Worm (Caenorhabditis elegans) whole organism, L4/young adult: ENCODE data around the gene ula-1.
A peak's percentile ranks its signal among the peaks of the same experiment; 100 is the strongest.

Source experiments
- W03F9.2 ChIP-seq: fragments of 150-350 bp; optimal IDR thresholded peaks from 2 replicates; lab custom pipeline; 2014; ENCODE audit warnings: missing biosample characterization, missing genetic modification characterization
- dao-5 ChIP-seq: sonication (generic microtip); optimal IDR thresholded peaks from 2 replicates; lab custom pipeline; 2016; ENCODE audit warnings: missing genotype, missing genetic modification characterization, moderate library complexity, missing compliant biosample characterization
- him-1 ChIP-seq: sonication (generic microtip); optimal IDR thresholded peaks from 2 replicates; lab custom pipeline; 2016; ENCODE audit warnings: missing genotype, missing genetic modification reagents, missing genetic modification characterization, missing compliant biosample characterization

ula-1 gene

ce11 chrIII:4913736-4914135, 6.4 kb downstream of the ula-1 start:
- TF ChIP-seq him-1 (no peak), dao-5 (no peak), W03F9.2 (tag; lab: Kevin White, UChicago) (no peak)

- TF ChIP-seq dao-5 (no peak), W03F9.2 (tag; lab: Kevin White, UChicago) (peak; percentile 52), him-1 (no peak)
These were observed 7.8 kb downstream of the ula-1 start, which contains the start of the genes F26F4.9 and cee-1 for ce11 chrIII:4912317-4912716. F26F4.9 (minus strand) TSS chrIII:4912521. cee-1 (plus strand) TSS chrIII:4912699.

ce11 chrIII:4910956-4911355, 9.2 kb downstream of the ula-1 start, which contains the start of gene F26F4.2:
F26F4.2 (plus strand) TSS chrIII:4911256.
- no peak for TF ChIP-seq W03F9.2 (tag; lab: Kevin White, UChicago)
- no peak for TF ChIP-seq dao-5
- no peak for TF ChIP-seq him-1

ce11 chrIII:4909938-4910337, 10.2 kb downstream of the ula-1 start, which contains the start of gene F26F4.12:
F26F4.12 (minus strand) TSS chrIII:4910038.
- TF ChIP-seq dao-5 (no peak), him-1 (no peak), W03F9.2 (tag; lab: Kevin White, UChicago) (no peak)

ce11 chrIII:4906896-4907295, 13.2 kb downstream of the ula-1 start, which contains the start of gene rom-1:
rom-1 (plus strand) TSS chrIII:4907196.
- TF ChIP-seq dao-5: no peak

ce11 chrIII:4906365-4906764, 13.8 kb downstream of the ula-1 start:
- TF ChIP-seq W03F9.2 (tag; lab: Kevin White, UChicago) (no peak), him-1 (no peak), dao-5 (no peak)

- no peak for TF ChIP-seq him-1
- no peak for TF ChIP-seq W03F9.2 (tag; lab: Kevin White, UChicago)
- TF ChIP-seq dao-5: no peak
These were observed 14.7 kb downstream of the ula-1 start, which contains the start of gene F26F4.8 for ce11 chrIII:4905405-4905804. F26F4.8 (minus strand) TSS chrIII:4905473.

- TF ChIP-seq W03F9.2 (tag; lab: Kevin White, UChicago): no peak
- no peak for TF ChIP-seq him-1
- no peak for TF ChIP-seq dao-5
These were observed 16.3 kb downstream of the ula-1 start, which contains the start of gene kbp-2 for ce11 chrIII:4903784-4904183. kbp-2 (minus strand) TSS chrIII:4903884.

ce11 chrIII:4900260-4900659, 19.9 kb downstream of the ula-1 start, which contains the start of gene tag-340:
tag-340 (plus strand) TSS chrIII:4900508.
- TF ChIP-seq dao-5: no peak
- TF ChIP-seq W03F9.2 (tag; lab: Kevin White, UChicago): no peak
- no peak for TF ChIP-seq him-1

ce11 chrIII:4899728-4900127, 20.4 kb downstream of the ula-1 start:
- TF ChIP-seq dao-5 (no peak), W03F9.2 (tag; lab: Kevin White, UChicago) (peak; percentile 95), him-1 (peak; percentile 98)

ce11 chrIII:4899035-4899578, 21.0 kb downstream of the ula-1 start, which contains the start of gene nhl-2:
nhl-2 (minus strand) TSS chrIII:4899085.
- no peak for TF ChIP-seq him-1
- no peak for TF ChIP-seq W03F9.2 (tag; lab: Kevin White, UChicago)
- TF ChIP-seq dao-5: no peak

ce11 chrIII:4895313-4895712, 24.8 kb downstream of the ula-1 start:
- TF ChIP-seq W03F9.2 (tag; lab: Kevin White, UChicago) (no peak), dao-5 (no peak), him-1 (no peak)

ce11 chrIII:4893540-4893939, 26.6 kb downstream of the ula-1 start, which contains the start of gene F26F4.6:
F26F4.6 (minus strand) TSS chrIII:4893640.
- no peak for TF ChIP-seq him-1
- no peak for TF ChIP-seq W03F9.2 (tag; lab: Kevin White, UChicago)
- no peak for TF ChIP-seq dao-5

- no peak for TF ChIP-seq him-1
- no peak for TF ChIP-seq dao-5
- TF ChIP-seq W03F9.2 (tag; lab: Kevin White, UChicago): no peak
These were observed 29.1 kb downstream of the ula-1 start, which contains the start of gene F26F4.5 for ce11 chrIII:4890997-4891396. F26F4.5 (minus strand) TSS chrIII:4891252.

- no peak for TF ChIP-seq dao-5
- TF ChIP-seq him-1: no peak
- no peak for TF ChIP-seq W03F9.2 (tag; lab: Kevin White, UChicago)
These were observed 32.8 kb downstream of the ula-1 start, which contains the start of gene clec-6 for ce11 chrIII:4887291-4887690. clec-6 (minus strand) TSS chrIII:4887444.
